Worm (Caenorhabditis elegans) whole organism, L1 larva: ENCODE measurements around the gene let-767.
A peak's percentile ranks its signal among the peaks of the same experiment; 100 is the strongest.

Experiments used
- C04F5.9 ChIP-seq: sonication (generic microtip); optimal IDR thresholded peaks from 2 replicates; lab custom pipeline; 2016; ENCODE audit warnings: missing genetic modification characterization, missing compliant biosample characterization
- C16A3.4 ChIP-seq: fragments of 150-350 bp; optimal IDR thresholded peaks from 2 replicates; lab custom pipeline; 2014; ENCODE audit warnings: missing biosample characterization, missing genetic modification characterization
- aha-1 ChIP-seq: fragments of 150-350 bp; optimal IDR thresholded peaks from 2 replicates; lab custom pipeline; 2014; ENCODE audit warnings: missing biosample characterization, missing genetic modification characterization
- blmp-1 ChIP-seq: fragments of 150-350 bp; optimal IDR thresholded peaks from 2 replicates; lab custom pipeline; 2014; ENCODE audit warnings: missing biosample characterization, missing genetic modification characterization
- ceh-8 ChIP-seq: fragments of 200-800 bp; sonication (Bioruptor generic); optimal IDR thresholded peaks from 2 replicates; lab custom pipeline; 2018; ENCODE audit warnings: mild to moderate bottlenecking, missing genetic modification characterization, moderate library complexity, missing compliant biosample characterization
- ceh-82 ChIP-seq, 3 experiments: fragments of 150-350 bp in 1 of 3; sonication (generic microtip) in 2 of 3; optimal IDR thresholded peaks; 2 replicates each; lab custom pipeline; 2014 to 2017; ENCODE audit warnings: missing biosample characterization in 3 of 3, missing genetic modification characterization in 3 of 3
- ceh-88 ChIP-seq: fragments of 200-800 bp; sonication (Bioruptor generic); IDR thresholded peaks from 2 replicates; pipeline ENCODE4 v1.3.6; 2022; ENCODE audit warnings: missing genetic modification characterization, missing compliant biosample characterization
- ceh-90 ChIP-seq: sonication (generic microtip); optimal IDR thresholded peaks from 2 replicates; lab custom pipeline; 2016; ENCODE audit warnings: missing genetic modification characterization, missing compliant biosample characterization
- dpl-1 ChIP-seq, 3 experiments: fragments of 150-350 bp in 2 of 3; sonication (generic microtip) in 1 of 3; optimal IDR thresholded peaks; 2 replicates each; lab custom pipeline; 2014 to 2017; ENCODE audit warnings: missing biosample characterization in 3 of 3, missing genetic modification characterization in 3 of 3, missing genetic modification reagents in 3 of 3
- dsc-1 ChIP-seq: sonication (generic microtip); optimal IDR thresholded peaks from 2 replicates; lab custom pipeline; 2016; ENCODE audit warnings: mild to moderate bottlenecking, missing genetic modification characterization, missing compliant biosample characterization
- efl-1 ChIP-seq, 4 experiments: fragments of 150-350 bp; optimal IDR thresholded peaks in 3 of 4; peaks in 1 of 4; 1 replicate in 1 of 4; 2 replicates in 3 of 4; lab custom pipeline; 2014; ENCODE audit warnings: missing biosample characterization in 2 of 4, missing genetic modification characterization in 2 of 4, missing genetic modification reagents in 2 of 4
- egl-13 ChIP-seq: sonication (generic microtip); optimal IDR thresholded peaks from 2 replicates; lab custom pipeline; 2016; ENCODE audit warnings: missing genotype, missing genetic modification reagents, missing genetic modification characterization, missing compliant biosample characterization
- egl-27 ChIP-seq, 2 experiments: fragments of 150-350 bp in 1 of 2; sonication (generic microtip); optimal IDR thresholded peaks; 3 replicates each; lab custom pipeline; 2017 to 2018; ENCODE audit warnings: missing biosample characterization in 2 of 2, missing genetic modification characterization in 2 of 2, missing genetic modification reagents in 2 of 2
- elt-3 ChIP-seq, 6 experiments: fragments of 150-350 bp in 1 of 6; sonication (generic microtip); optimal IDR thresholded peaks; 2 replicates each; lab custom pipeline; 2017 to 2018; ENCODE audit warnings: missing biosample characterization in 6 of 6, missing genetic modification characterization in 6 of 6, inconsistent platforms in 1 of 6
- ets-5 ChIP-seq: fragments of 200-800 bp; sonication (Bioruptor generic); IDR thresholded peaks from 2 replicates; pipeline ENCODE4 v1.3.6; 2022; ENCODE audit warnings: missing genetic modification characterization, missing compliant biosample characterization
- fkh-8 ChIP-seq: sonication (generic microtip); optimal IDR thresholded peaks from 2 replicates; lab custom pipeline; 2016; ENCODE audit warnings: mild to moderate bottlenecking, missing genetic modification characterization, missing compliant biosample characterization
- grh-1 ChIP-seq: fragments of 200-800 bp; sonication (Bioruptor generic); IDR thresholded peaks from 2 replicates; pipeline ENCODE4 v1.3.6; 2022; ENCODE audit warnings: missing genetic modification reagents, missing genetic modification characterization, missing compliant biosample characterization
- hlh-17 ChIP-seq: fragments of 200-800 bp; sonication (Bioruptor generic); optimal IDR thresholded peaks from 2 replicates; lab custom pipeline; 2018; ENCODE audit warnings: missing genetic modification characterization, mild to moderate bottlenecking, missing compliant biosample characterization, moderate library complexity, borderline replicate concordance
- hlh-4 ChIP-seq: sonication (generic microtip); optimal IDR thresholded peaks from 2 replicates; lab custom pipeline; 2016; ENCODE audit warnings: mild to moderate bottlenecking, missing genetic modification characterization, missing compliant biosample characterization
- hpl-2 ChIP-seq: fragments of 150-350 bp; optimal IDR thresholded peaks from 2 replicates; lab custom pipeline; 2014; ENCODE audit warnings: missing biosample characterization, missing genetic modification reagents, missing genetic modification characterization
- irx-1 ChIP-seq: sonication (generic microtip); optimal IDR thresholded peaks from 2 replicates; lab custom pipeline; 2016; ENCODE audit warnings: missing genetic modification characterization, missing compliant biosample characterization
- isw-1 ChIP-seq: fragments of 200-800 bp; sonication (Bioruptor generic); IDR thresholded peaks from 2 replicates; pipeline ENCODE4 v1.3.6; 2022; ENCODE audit warnings: missing genetic modification characterization, missing compliant biosample characterization
- jun-1 ChIP-seq: fragments of 150-350 bp; optimal IDR thresholded peaks from 2 replicates; lab custom pipeline; 2014; ENCODE audit warnings: missing biosample characterization, missing genetic modification reagents, missing genetic modification characterization
- lin-13 ChIP-seq: fragments of 150-350 bp; optimal IDR thresholded peaks from 2 replicates; lab custom pipeline; 2014; ENCODE audit warnings: missing biosample characterization, missing genetic modification reagents, missing genetic modification characterization
- lin-14 ChIP-seq: fragments of 200-800 bp; sonication (Bioruptor generic); optimal IDR thresholded peaks from 2 replicates; lab custom pipeline; 2018; ENCODE audit warnings: mild to moderate bottlenecking, missing genetic modification characterization, moderate library complexity, missing compliant biosample characterization
- lin-15B ChIP-seq: fragments of 150-350 bp; sonication (generic microtip); optimal IDR thresholded peaks from 3 replicates; lab custom pipeline; 2014; ENCODE audit warnings: missing biosample characterization, missing genetic modification characterization
- lin-35 ChIP-seq, 2 experiments: fragments of 150-350 bp; optimal IDR thresholded peaks; 2 replicates each; lab custom pipeline; 2014; ENCODE audit warnings: missing biosample characterization in 2 of 2, missing genetic modification characterization in 2 of 2, missing genetic modification reagents in 2 of 2
- lin-39 ChIP-seq: fragments of 150-350 bp; optimal IDR thresholded peaks from 2 replicates; lab custom pipeline; 2014; ENCODE audit warnings: missing biosample characterization, missing genetic modification reagents, missing genetic modification characterization
- lir-3 ChIP-seq: sonication (generic microtip); optimal IDR thresholded peaks from 2 replicates; lab custom pipeline; 2016; ENCODE audit warnings: mild to moderate bottlenecking, missing genetic modification characterization, moderate library complexity, missing compliant biosample characterization; ENCODE audit not compliant: poor library complexity
- lsy-2 ChIP-seq, 2 experiments: fragments of 150-350 bp; optimal IDR thresholded peaks; 2 replicates each; lab custom pipeline; 2014; ENCODE audit warnings: missing biosample characterization in 2 of 2, missing genetic modification characterization in 2 of 2
- mdl-1 ChIP-seq, 2 experiments: fragments of 150-350 bp; optimal IDR thresholded peaks; 2 replicates each; lab custom pipeline; 2014 to 2017; ENCODE audit warnings: missing biosample characterization in 2 of 2, missing genetic modification characterization in 2 of 2, inconsistent platforms in 1 of 2
- mef-2 ChIP-seq: fragments of 150-350 bp; optimal IDR thresholded peaks from 2 replicates; lab custom pipeline; 2014; ENCODE audit warnings: missing biosample characterization, missing genetic modification characterization
- nhr-20 ChIP-seq: sonication (generic microtip); optimal IDR thresholded peaks from 2 replicates; lab custom pipeline; 2016; ENCODE audit warnings: mild to moderate bottlenecking, missing genetic modification characterization, missing compliant biosample characterization
- nhr-237 ChIP-seq: fragments of 150-350 bp; optimal IDR thresholded peaks from 2 replicates; lab custom pipeline; 2014; ENCODE audit warnings: missing biosample characterization, missing genetic modification characterization
- nhr-47 ChIP-seq: sonication (generic microtip); optimal IDR thresholded peaks from 2 replicates; lab custom pipeline; 2016; ENCODE audit warnings: mild to moderate bottlenecking, missing genetic modification characterization, moderate library complexity, missing compliant biosample characterization
- nhr-71 ChIP-seq: sonication (generic microtip); optimal IDR thresholded peaks from 2 replicates; lab custom pipeline; 2016; ENCODE audit warnings: mild to moderate bottlenecking, missing genetic modification characterization, moderate library complexity, missing compliant biosample characterization
- nhr-76 ChIP-seq: sonication (generic microtip); optimal IDR thresholded peaks from 2 replicates; lab custom pipeline; 2017; ENCODE audit warnings: missing biosample characterization, missing genetic modification characterization
- nhr-77 ChIP-seq: fragments of 150-350 bp; optimal IDR thresholded peaks from 2 replicates; lab custom pipeline; 2014; ENCODE audit warnings: missing biosample characterization, missing genetic modification characterization
- nhr-85 ChIP-seq: sonication (generic microtip); peaks from one replicate; lab custom pipeline; 2016; ENCODE audit warnings: missing genetic modification characterization, inconsistent platforms, missing compliant biosample characterization
- pax-3 ChIP-seq: fragments of 200-800 bp; sonication (Bioruptor generic); optimal IDR thresholded peaks from 2 replicates; lab custom pipeline; 2018; ENCODE audit warnings: mild to moderate bottlenecking, missing genetic modification characterization, moderate library complexity, missing compliant biosample characterization
- rnt-1 ChIP-seq: sonication (generic microtip); optimal IDR thresholded peaks from 2 replicates; lab custom pipeline; 2016; ENCODE audit warnings: mild to moderate bottlenecking, missing genetic modification characterization, moderate library complexity, missing compliant biosample characterization
- skn-1 ChIP-seq: fragments of 150-350 bp; optimal IDR thresholded peaks from 2 replicates; lab custom pipeline; 2014; ENCODE audit warnings: missing biosample characterization, missing genetic modification characterization
- snpc-4 ChIP-seq: fragments of 150-350 bp; optimal IDR thresholded peaks from 2 replicates; lab custom pipeline; 2014; ENCODE audit warnings: missing biosample characterization, missing genetic modification characterization
- snu-23 ChIP-seq: sonication (generic microtip); optimal IDR thresholded peaks from 2 replicates; lab custom pipeline; 2016; ENCODE audit warnings: missing genetic modification characterization, missing compliant biosample characterization
- swsn-7 ChIP-seq: sonication (generic microtip); optimal IDR thresholded peaks from 2 replicates; lab custom pipeline; 2016; ENCODE audit warnings: missing genetic modification characterization, missing compliant biosample characterization
- tbx-2 ChIP-seq: sonication (generic microtip); optimal IDR thresholded peaks from 2 replicates; lab custom pipeline; 2016; ENCODE audit warnings: missing genetic modification characterization, missing compliant biosample characterization
- unc-130 ChIP-seq: fragments of 150-350 bp; optimal IDR thresholded peaks from 2 replicates; lab custom pipeline; 2017; ENCODE audit warnings: missing biosample characterization, missing genetic modification characterization, inconsistent platforms
- unc-30 ChIP-seq: sonication (generic microtip); optimal IDR thresholded peaks from 2 replicates; lab custom pipeline; 2017; ENCODE audit warnings: missing biosample characterization, missing genetic modification characterization
- unc-86 ChIP-seq: sonication (generic microtip); optimal IDR thresholded peaks from 2 replicates; lab custom pipeline; 2016; ENCODE audit warnings: missing genetic modification characterization, missing compliant biosample characterization
- unc-98 ChIP-seq: fragments of 200-800 bp; sonication (Bioruptor generic); IDR thresholded peaks from 2 replicates; pipeline ENCODE4 v1.3.6; 2022; ENCODE audit warnings: missing genetic modification characterization, missing compliant biosample characterization
- ztf-4 ChIP-seq: fragments of 150-350 bp; optimal IDR thresholded peaks from 2 replicates; lab custom pipeline; 2014; ENCODE audit warnings: missing biosample characterization, missing genetic modification characterization

The let-767 gene

ce11 chrIII:6360825-6361224, 21.1 kb upstream of the let-767 start (continued):
- TF ChIP-seq snpc-4 = no peak
- TF ChIP-seq nhr-71 (tag; lab: Kevin White, UChicago) = peak; percentile 56
- TF ChIP-seq ceh-82 (tag; optimal IDR thresholded peaks at IDR 0.05; lab: Kevin White, UChicago) = no peak
- no peak for TF ChIP-seq dsc-1
- no peak for TF ChIP-seq nhr-77 (tag; lab: Kevin White, UChicago)
- no peak for TF ChIP-seq irx-1 (tag; lab: Kevin White, UChicago)
- TF ChIP-seq lin-35 (GFP tag; optimal IDR thresholded peaks at IDR 0.05; lab: Kevin White, UChicago) = peak in 1 of 2 experiments; percentile 60
- TF ChIP-seq snu-23 (GFP tag; lab: Kevin White, UChicago) = peak; percentile 51
- TF ChIP-seq mef-2 = no peak
- TF ChIP-seq pax-3 (tag; lab: Kevin White, UChicago) = no peak
- TF ChIP-seq jun-1 (tag; lab: Kevin White, UChicago) = no peak
- TF ChIP-seq rnt-1 (tag; lab: Kevin White, UChicago) = peak; percentile 29
- no peak for TF ChIP-seq hpl-2 (GFP tag; lab: Kevin White, UChicago)
- TF ChIP-seq nhr-76 (tag; lab: Kevin White, UChicago) = no peak
- no peak for TF ChIP-seq aha-1 (tag; lab: Kevin White, UChicago)
- TF ChIP-seq egl-13 (tag; lab: Kevin White, UChicago) = no peak
- no peak for TF ChIP-seq C04F5.9
- no peak for TF ChIP-seq lin-15B
- TF ChIP-seq elt-3 (tag; optimal IDR thresholded peaks at IDR 0.05; lab: Kevin White, UChicago) = peak in 3 of 6 experiments; percentile 21 to 67 (median 31)
- TF ChIP-seq ceh-8 (GFP tag; lab: Kevin White, UChicago) = no peak
- TF ChIP-seq unc-86 = no peak
- TF ChIP-seq isw-1 = no peak
- TF ChIP-seq nhr-20 (tag; lab: Kevin White, UChicago) = peak; percentile 73
- no peak for TF ChIP-seq egl-27 (tag; optimal IDR thresholded peaks at IDR 0.05; lab: Kevin White, UChicago)
- TF ChIP-seq ceh-88 = no peak
- no peak for TF ChIP-seq ets-5 (GFP tag; lab: Robert Waterston, UW)
- TF ChIP-seq hlh-4 (tag; lab: Kevin White, UChicago) = no peak
- peak; percentile 18 to 33 for TF ChIP-seq lsy-2 (tag; optimal IDR thresholded peaks at IDR 0.05; lab: Kevin White, UChicago)
- no peak for TF ChIP-seq hlh-17
- TF ChIP-seq unc-98 (GFP tag; lab: Robert Waterston, UW) = no peak
- TF ChIP-seq, all 84 proteins: peak for 19

- peak; percentile 80 for TF ChIP-seq nhr-20 (tag; lab: Kevin White, UChicago)
- peak; percentile 57 for TF ChIP-seq dsc-1
- peak; percentile 53 to 65 for TF ChIP-seq lsy-2 (tag; optimal IDR thresholded peaks at IDR 0.05; lab: Kevin White, UChicago)
- no peak for TF ChIP-seq unc-86
- TF ChIP-seq lin-14 (GFP tag; lab: Kevin White, UChicago) = peak; percentile 91
- peak; percentile 42 for TF ChIP-seq tbx-2
- peak; percentile 55 for TF ChIP-seq nhr-47
- no peak for TF ChIP-seq nhr-237
- TF ChIP-seq unc-130 = peak; percentile 65
- TF ChIP-seq hlh-4 (tag; lab: Kevin White, UChicago) = no peak
- peak; percentile 84 for TF ChIP-seq rnt-1 (tag; lab: Kevin White, UChicago)
- TF ChIP-seq ceh-88 = no peak
- TF ChIP-seq lin-39 (tag; lab: Kevin White, UChicago) = peak; percentile 66
- TF ChIP-seq lir-3 (tag; lab: Kevin White, UChicago) = peak; percentile 26
- no peak for TF ChIP-seq C16A3.4 (tag; lab: Kevin White, UChicago)
- no peak for TF ChIP-seq ztf-4 (tag; lab: Kevin White, UChicago)
- peak in 1 of 2 experiments; percentile 85 for TF ChIP-seq mdl-1 (tag; optimal IDR thresholded peaks at IDR 0.05; lab: Kevin White, UChicago)
- TF ChIP-seq ceh-90 (tag; lab: Kevin White, UChicago) = no peak
- peak; percentile 50 for TF ChIP-seq lin-13 (GFP tag; lab: Kevin White, UChicago)
- no peak for TF ChIP-seq skn-1 (tag; lab: Kevin White, UChicago)
- TF ChIP-seq nhr-85 (tag; lab: Kevin White, UChicago) = peak; percentile 97
- no peak for TF ChIP-seq unc-30 (tag; lab: Kevin White, UChicago)
- no peak for TF ChIP-seq unc-98 (GFP tag; lab: Robert Waterston, UW)
- TF ChIP-seq fkh-8 (tag; lab: Kevin White, UChicago) = no peak
- TF ChIP-seq grh-1 (GFP tag; lab: Robert Waterston, UW) = peak; percentile 54; the same call in 1 of the 2 replicates
- peak; percentile 2 for TF ChIP-seq swsn-7 (tag; lab: Kevin White, UChicago)
- TF ChIP-seq dpl-1 (GFP tag; optimal IDR thresholded peaks at IDR 0.05; lab: Kevin White, UChicago) = peak in 1 of 3 experiments; percentile 28
- TF ChIP-seq nhr-71 (tag; lab: Kevin White, UChicago) = peak; percentile 92
- peak in 1 of 6 experiments; percentile 3 for TF ChIP-seq elt-3 (tag; optimal IDR thresholded peaks at IDR 0.05; lab: Kevin White, UChicago)
- TF ChIP-seq blmp-1 (tag; lab: Kevin White, UChicago) = peak; percentile 61
- peak; percentile 3 to 28 for TF ChIP-seq efl-1 (optimal IDR thresholded peaks at IDR 0.05; lab: Kevin White, UChicago)
- TF ChIP-seq efl-1 (GFP tag; optimal IDR thresholded peaks at IDR 0.05 in 1 of 2; lab: Kevin White, UChicago) = peak in 1 of 2 experiments; percentile 93
Measured at ce11 chrIII:6360114-6360513, 20.3 kb upstream of the let-767 start.
